Fruit fly (Drosophila melanogaster) whole organism, prepupa: ENCODE results near the gene CG34316.

Experiments used
- CG10669 ChIP-seq: fragments of 200-800 bp; sonication (Bioruptor generic); optimal IDR thresholded peaks from 3 replicates; lab custom pipeline; 2018; ENCODE audit warnings: missing biosample characterization, mild to moderate bottlenecking, missing genetic modification characterization, moderate library complexity
- CG11294 ChIP-seq: fragments of 200-800 bp; sonication (Bioruptor generic); IDR thresholded peaks from 2 replicates; pipeline ENCODE4 v1.3.6; 2022; ENCODE audit warnings: missing biosample characterization, missing genetic modification characterization
- CG11762 ChIP-seq: fragments of 200-800 bp; sonication (Bioruptor generic); optimal IDR thresholded peaks from 3 replicates; lab custom pipeline; 2016; ENCODE audit warnings: missing biosample characterization, missing genetic modification characterization; ENCODE audit not compliant: insufficient read depth
- CG11902 ChIP-seq: fragments of 200-800 bp; sonication (Bioruptor generic); optimal IDR thresholded peaks from 3 replicates; lab custom pipeline; 2016; ENCODE audit warnings: missing biosample characterization, missing genetic modification characterization
- CG16779 ChIP-seq: fragments of 200-800 bp; sonication (Bioruptor generic); optimal IDR thresholded peaks from 3 replicates; lab custom pipeline; 2017; ENCODE audit warnings: missing biosample characterization, mild to moderate bottlenecking, missing genetic modification characterization
- CG3032 ChIP-seq: fragments of 200-800 bp; optimal IDR thresholded peaks from 2 replicates; lab custom pipeline; 2019; ENCODE audit warnings: missing biosample characterization, mild to moderate bottlenecking, missing genetic modification characterization, moderate library complexity
- CG31627 ChIP-seq: fragments of 200-800 bp; sonication (Bioruptor generic); optimal IDR thresholded peaks from 3 replicates; lab custom pipeline; 2016; ENCODE audit warnings: missing biosample characterization, missing genetic modification characterization
- CG32006 ChIP-seq: fragments of 200-800 bp; sonication (Bioruptor generic); optimal IDR thresholded peaks from 3 replicates; lab custom pipeline; 2017; ENCODE audit warnings: missing biosample characterization, mild to moderate bottlenecking, missing genetic modification characterization
- CG34406 ChIP-seq: fragments of 200-800 bp; sonication (Bioruptor generic); optimal IDR thresholded peaks from 3 replicates; lab custom pipeline; 2016; ENCODE audit warnings: missing biosample characterization, missing genetic modification characterization
- CG3919 ChIP-seq: fragments of 200-800 bp; sonication (Bioruptor generic); optimal IDR thresholded peaks from 3 replicates; lab custom pipeline; 2016; ENCODE audit warnings: missing biosample characterization, missing genetic modification characterization
- CG4318 ChIP-seq: fragments of 200-800 bp; sonication (Bioruptor generic); optimal IDR thresholded peaks from 3 replicates; lab custom pipeline; 2017; ENCODE audit warnings: missing biosample characterization, mild to moderate bottlenecking, missing genetic modification characterization
- CG6163 ChIP-seq: fragments of 200-800 bp; sonication (Bioruptor generic); IDR thresholded peaks from 3 replicates; pipeline ENCODE4 v1.3.6; 2022; ENCODE audit warnings: missing biosample characterization, missing genetic modification characterization
- CG6276 ChIP-seq: fragments of 200-800 bp; sonication (Bioruptor generic); optimal IDR thresholded peaks from 2 replicates; lab custom pipeline; 2017; ENCODE audit warnings: missing biosample characterization, mild to moderate bottlenecking, missing genetic modification characterization
- CG6792 ChIP-seq: fragments of 200-800 bp; sonication (Bioruptor generic); optimal IDR thresholded peaks from 3 replicates; lab custom pipeline; 2016; ENCODE audit warnings: missing biosample characterization, missing genetic modification characterization
- CG6808 ChIP-seq: fragments of 200-800 bp; sonication (Bioruptor generic); optimal IDR thresholded peaks from 3 replicates; lab custom pipeline; 2017; ENCODE audit warnings: missing biosample characterization, missing genetic modification characterization, mild to moderate bottlenecking, moderate library complexity, missing genetic modification reagents
- CG7368 ChIP-seq: fragments of 200-800 bp; sonication (Bioruptor generic); optimal IDR thresholded peaks from 3 replicates; lab custom pipeline; 2016; ENCODE audit warnings: missing biosample characterization, missing genetic modification characterization
- CG8319 ChIP-seq: fragments of 200-800 bp; sonication (Bioruptor generic); optimal IDR thresholded peaks from 3 replicates; lab custom pipeline; 2016; ENCODE audit warnings: missing biosample characterization, missing genetic modification characterization
- CG8632 ChIP-seq: fragments of 200-800 bp; sonication (Bioruptor generic); optimal IDR thresholded peaks from 3 replicates; lab custom pipeline; 2016; ENCODE audit warnings: missing biosample characterization, missing genetic modification characterization
- CG9139 ChIP-seq: fragments of 200-800 bp; sonication (Bioruptor generic); optimal IDR thresholded peaks from 3 replicates; lab custom pipeline; 2017; ENCODE audit warnings: missing biosample characterization, mild to moderate bottlenecking, missing genetic modification characterization
- Ets21C ChIP-seq: fragments of 200-800 bp; sonication (Bioruptor generic); optimal IDR thresholded peaks from 3 replicates; lab custom pipeline; 2016; ENCODE audit warnings: missing biosample characterization, missing genetic modification characterization
- Gug ChIP-seq: fragments of 200-800 bp; sonication (Bioruptor generic); IDR thresholded peaks from 2 replicates; pipeline ENCODE4 v1.3.6; 2022; ENCODE audit warnings: missing biosample characterization, missing genetic modification characterization
- Hr38 ChIP-seq: sonication (Bioruptor generic); optimal IDR thresholded peaks from 2 replicates; lab custom pipeline; 2016; ENCODE audit warnings: missing biosample characterization, missing genetic modification characterization
- Hr39 ChIP-seq: fragments of 200-800 bp; sonication (Bioruptor generic); optimal IDR thresholded peaks from 2 replicates; lab custom pipeline; 2016; ENCODE audit warnings: missing biosample characterization, missing genetic modification characterization
- Hr4 ChIP-seq: fragments of 200-800 bp; sonication (Bioruptor generic); optimal IDR thresholded peaks from 3 replicates; lab custom pipeline; 2016; ENCODE audit warnings: missing biosample characterization, missing genetic modification characterization
- Lpt ChIP-seq: fragments of 200-800 bp; sonication (Bioruptor generic); optimal IDR thresholded peaks from 3 replicates; lab custom pipeline; 2016; ENCODE audit warnings: missing biosample characterization, missing genetic modification characterization
- Met ChIP-seq: fragments of 200-800 bp; sonication (Bioruptor generic); optimal IDR thresholded peaks from 3 replicates; lab custom pipeline; 2016; ENCODE audit warnings: missing biosample characterization, missing genetic modification characterization
- OdsH ChIP-seq: fragments of 200-800 bp; sonication (Bioruptor generic); optimal IDR thresholded peaks from 3 replicates; lab custom pipeline; 2016; ENCODE audit warnings: missing biosample characterization, missing genetic modification characterization
- Smox ChIP-seq: fragments of 200-800 bp; sonication (Bioruptor generic); optimal IDR thresholded peaks from 3 replicates; lab custom pipeline; 2016; ENCODE audit warnings: missing biosample characterization, missing genetic modification characterization
- Sox102F ChIP-seq: fragments of 200-800 bp; sonication (Bioruptor generic); optimal IDR thresholded peaks from 2 replicates; lab custom pipeline; 2016; ENCODE audit warnings: missing biosample characterization, mild to moderate bottlenecking, missing genetic modification characterization
- Sox14 ChIP-seq: fragments of 200-800 bp; sonication (Bioruptor generic); optimal IDR thresholded peaks from 3 replicates; lab custom pipeline; 2016; ENCODE audit warnings: missing biosample characterization, missing genetic modification characterization
- Sox15 ChIP-seq: fragments of 200-800 bp; sonication (Bioruptor generic); optimal IDR thresholded peaks from 3 replicates; lab custom pipeline; 2016; ENCODE audit warnings: missing biosample characterization, missing genetic modification characterization
- achi ChIP-seq: fragments of 200-800 bp; sonication (Bioruptor generic); optimal IDR thresholded peaks from 3 replicates; lab custom pipeline; 2016; ENCODE audit warnings: missing biosample characterization, missing genetic modification characterization
- acj6 ChIP-seq: fragments of 200-800 bp; sonication (Bioruptor generic); optimal IDR thresholded peaks from 3 replicates; lab custom pipeline; 2016; ENCODE audit warnings: missing biosample characterization, missing genetic modification characterization
- dsx ChIP-seq: fragments of 200-800 bp; optimal IDR thresholded peaks from 3 replicates; lab custom pipeline; 2019; ENCODE audit warnings: missing biosample characterization, mild to moderate bottlenecking, missing genetic modification characterization, moderate library complexity; ENCODE audit not compliant: poor library complexity, severe bottlenecking
- eg ChIP-seq: fragments of 200-800 bp; sonication (Bioruptor generic); IDR thresholded peaks from 3 replicates; pipeline ENCODE4 v1.3.6; 2022; ENCODE audit warnings: missing biosample characterization, missing genetic modification characterization
- esn ChIP-seq: fragments of 200-800 bp; sonication (Bioruptor generic); optimal IDR thresholded peaks from 2 replicates; lab custom pipeline; 2016; ENCODE audit warnings: missing biosample characterization, mild to moderate bottlenecking, missing genetic modification characterization, moderate library complexity
- fd85E ChIP-seq: fragments of 200-800 bp; sonication (Bioruptor generic); optimal IDR thresholded peaks from 3 replicates; lab custom pipeline; 2016; ENCODE audit warnings: missing biosample characterization, missing genetic modification characterization
- fkh ChIP-seq: fragments of 200-800 bp; sonication (Bioruptor generic); optimal IDR thresholded peaks from 3 replicates; lab custom pipeline; 2017; ENCODE audit warnings: missing biosample characterization, mild to moderate bottlenecking, missing genetic modification characterization, moderate library complexity
- lz ChIP-seq: fragments of 200-800 bp; sonication (Bioruptor generic); optimal IDR thresholded peaks from 3 replicates; lab custom pipeline; 2016; ENCODE audit warnings: missing biosample characterization, missing genetic modification characterization
- net ChIP-seq: fragments of 200-800 bp; sonication (Bioruptor generic); optimal IDR thresholded peaks from 3 replicates; lab custom pipeline; 2016; ENCODE audit warnings: missing biosample characterization, missing genetic modification characterization
- salr ChIP-seq, 2 experiments: fragments of 200-800 bp; sonication (Bioruptor generic); optimal IDR thresholded peaks; 3 replicates each; lab custom pipeline; 2016 to 2018; ENCODE audit warnings: missing biosample characterization in 2 of 2, missing genetic modification characterization in 2 of 2, mild to moderate bottlenecking in 1 of 2
- spab ChIP-seq: fragments of 200-800 bp; sonication (Bioruptor generic); optimal IDR thresholded peaks from 2 replicates; lab custom pipeline; 2017; ENCODE audit warnings: missing biosample characterization, mild to moderate bottlenecking, missing genetic modification characterization, missing genetic modification reagents
- ss ChIP-seq, 2 experiments: fragments of 200-800 bp; sonication (Bioruptor generic); optimal IDR thresholded peaks; 2 replicates in 1 of 2; 3 replicates in 1 of 2; lab custom pipeline; 2017 to 2018; ENCODE audit warnings: mild to moderate bottlenecking in 2 of 2, missing biosample characterization in 2 of 2, missing genetic modification characterization in 2 of 2, moderate library complexity in 1 of 2
- topi ChIP-seq: fragments of 200-800 bp; sonication (Bioruptor generic); optimal IDR thresholded peaks from 3 replicates; lab custom pipeline; 2016; ENCODE audit warnings: missing biosample characterization, missing genetic modification characterization
- vri ChIP-seq: fragments of 200-800 bp; sonication (Bioruptor generic); optimal IDR thresholded peaks from 3 replicates; lab custom pipeline; 2016; ENCODE audit warnings: missing biosample characterization, mild to moderate bottlenecking, missing genetic modification characterization

The CG34316 gene

dm6 chr3R:15265406-15266040, 35.1 kb downstream of the CG34316 start, which contains the start of gene ATPsynO:
ATPsynO (plus strand) TSS chr3R:15265591.
- TF ChIP-seq CG32006 (GFP tag; lab: Kevin White, UChicago) = no peak
- TF ChIP-seq Sox102F = no peak
- peak; percentile 16 for TF ChIP-seq esn
- TF ChIP-seq CG3032 = peak; percentile 35
- TF ChIP-seq CG6276 (GFP tag; lab: Kevin White, UChicago) = no peak
- TF ChIP-seq CG11294 (GFP tag; lab: Robert Waterston, UW) = no peak
- TF ChIP-seq CG4318 (GFP tag; lab: Kevin White, UChicago) = no peak
- TF ChIP-seq vri (GFP tag; lab: Kevin White, UChicago) = peak; percentile 93
- no peak for TF ChIP-seq CG7368 (GFP tag; lab: Kevin White, UChicago)
- no peak for TF ChIP-seq Smox (GFP tag; lab: Kevin White, UChicago)

DNA sequence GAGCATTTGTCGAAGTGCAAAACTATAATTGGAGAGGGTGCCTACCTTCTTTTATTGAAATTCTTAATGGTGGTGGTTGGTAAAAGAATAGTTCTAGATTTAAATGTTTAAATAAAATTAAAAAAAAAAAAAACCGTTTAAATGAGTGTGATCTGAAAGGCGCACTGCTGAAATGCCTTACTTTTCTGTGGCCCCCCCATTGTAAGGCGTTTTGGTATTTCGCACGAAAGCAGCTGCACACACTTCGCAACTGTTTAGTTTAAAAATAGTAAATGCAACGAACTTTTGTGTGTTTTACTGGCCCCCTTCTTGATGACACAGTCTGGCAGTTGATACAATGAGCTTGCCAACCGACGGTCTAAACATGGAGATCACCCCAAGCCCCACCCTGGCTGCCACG, 38.0 kb downstream of the CG34316 start, which contains the start of the genes CG14864 and Zip88E:
Gene CG14864 (minus strand): TSS at position 113 of the 400 bp plus-strand sequence.
Gene Zip88E (plus strand): TSS at position 237 of the 400 bp plus-strand sequence.
- TF ChIP-seq Hr39 = no peak
- no peak for TF ChIP-seq fkh (GFP tag; lab: Kevin White, UChicago)
- no peak for TF ChIP-seq CG16779
- TF ChIP-seq CG32006 (GFP tag; lab: Kevin White, UChicago) = no peak
- TF ChIP-seq Lpt (GFP tag; lab: Kevin White, UChicago) = no peak
- no peak for TF ChIP-seq CG6792
- TF ChIP-seq esn = no peak
- TF ChIP-seq CG6808 (GFP tag; lab: Kevin White, UChicago) = no peak
- TF ChIP-seq eg (GFP tag; lab: Robert Waterston, UW) = no peak
- TF ChIP-seq Met (GFP tag; lab: Kevin White, UChicago) = no peak
- no peak for TF ChIP-seq Ets21C (GFP tag; lab: Kevin White, UChicago)
- no peak for TF ChIP-seq CG11294 (GFP tag; lab: Robert Waterston, UW)
- TF ChIP-seq CG9139 (GFP tag; lab: Kevin White, UChicago) = no peak
- TF ChIP-seq CG11902 (GFP tag; lab: Kevin White, UChicago) = no peak

DNA sequence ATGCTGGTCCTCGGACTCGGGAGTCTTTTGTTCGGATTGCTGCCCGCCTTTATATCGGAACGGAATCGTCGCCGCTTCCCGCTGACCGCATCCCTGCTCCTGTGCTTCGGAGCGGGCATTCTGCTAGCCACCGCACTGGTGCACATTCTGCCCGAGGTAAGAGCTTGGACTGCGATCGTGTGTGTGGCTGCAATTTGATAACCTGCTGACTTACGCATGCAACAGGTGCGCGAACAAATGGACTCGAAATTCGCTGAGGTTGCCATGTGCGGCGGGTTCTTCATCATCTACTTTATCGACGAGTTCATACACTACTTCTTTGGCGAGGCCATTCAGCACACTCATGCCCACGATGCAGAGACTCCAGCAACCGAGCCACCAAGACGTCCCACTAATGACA, 38.5 kb downstream of the CG34316 start:
- TF ChIP-seq CG8632 (GFP tag; lab: Kevin White, UChicago) = no peak
- TF ChIP-seq CG4318 (GFP tag; lab: Kevin White, UChicago) = no peak
- no peak for TF ChIP-seq CG10669 (GFP tag; lab: Kevin White, UChicago)
- no peak for TF ChIP-seq fkh (GFP tag; lab: Kevin White, UChicago)
- no peak for TF ChIP-seq spab (GFP tag; lab: Kevin White, UChicago)
- TF ChIP-seq Hr39 = no peak
- no peak for TF ChIP-seq Sox14
- no peak for TF ChIP-seq OdsH
- TF ChIP-seq CG34406 (GFP tag; lab: Kevin White, UChicago) = no peak
- TF ChIP-seq fd85E (GFP tag; lab: Kevin White, UChicago) = no peak
- no peak for TF ChIP-seq net (GFP tag; lab: Kevin White, UChicago)
- no peak for TF ChIP-seq CG6163 (GFP tag; lab: Robert Waterston, UW)
- TF ChIP-seq Met (GFP tag; lab: Kevin White, UChicago) = no peak
- no peak for TF ChIP-seq CG11762 (GFP tag; lab: Kevin White, UChicago)
- no peak for TF ChIP-seq achi
- TF ChIP-seq CG11294 (GFP tag; lab: Robert Waterston, UW) = no peak
- no peak for TF ChIP-seq Hr4 (GFP tag; lab: Kevin White, UChicago)
- no peak for TF ChIP-seq topi (GFP tag; lab: Kevin White, UChicago)
- no peak for TF ChIP-seq esn
- no peak for TF ChIP-seq CG31627 (GFP tag; lab: Kevin White, UChicago)

DNA sequence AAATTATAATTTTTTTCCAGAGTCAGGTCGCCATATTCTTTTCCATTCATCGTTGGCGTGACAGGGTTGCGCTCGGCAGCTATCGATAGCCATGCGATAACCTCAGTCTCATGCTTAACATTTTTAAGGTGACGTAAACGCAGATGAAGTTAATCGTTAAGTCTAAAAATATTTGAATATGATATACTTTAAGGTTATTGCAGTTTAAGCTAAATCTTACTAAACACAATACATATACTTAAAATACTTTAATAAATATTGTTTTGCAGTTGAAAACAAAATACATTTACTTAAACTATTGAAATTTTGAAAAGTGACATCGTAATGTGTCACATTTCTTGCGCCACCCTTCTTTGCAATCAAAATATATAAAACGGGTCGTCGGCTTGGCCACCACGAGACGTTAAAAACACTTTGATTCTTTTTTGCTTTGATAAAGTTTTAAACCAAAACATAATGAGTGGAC, 44.8 kb downstream of the CG34316 start, which contains the start of the genes Cp190 and CG4338:
Gene Cp190 (minus strand): TSS at position 84 of the 466 bp plus-strand sequence.
Gene CG4338 (plus strand): TSS at position 365 of the 466 bp plus-strand sequence.
- TF ChIP-seq acj6 = peak; percentile 97
- peak; percentile 97 for TF ChIP-seq CG8632 (GFP tag; lab: Kevin White, UChicago)
- peak; percentile 97 for TF ChIP-seq CG34406 (GFP tag; lab: Kevin White, UChicago)
- TF ChIP-seq lz = peak; percentile 97
- no peak for TF ChIP-seq Hr38 (GFP tag; lab: Kevin White, UChicago)
- peak; percentile 98 for TF ChIP-seq CG10669 (GFP tag; lab: Kevin White, UChicago)
- peak; percentile 28 to 92 for TF ChIP-seq salr (GFP tag; optimal IDR thresholded peaks at IDR 0.05; lab: Kevin White, UChicago)
- peak; percentile 96 for TF ChIP-seq Sox15 (GFP tag; lab: Kevin White, UChicago)
- TF ChIP-seq dsx (GFP tag; lab: Kevin White, UChicago) = peak; percentile 97
- TF ChIP-seq Gug = peak; percentile 94
- TF ChIP-seq Met (GFP tag; lab: Kevin White, UChicago) = peak; percentile 96
- TF ChIP-seq CG16779 = no peak
- TF ChIP-seq CG3919 = peak; percentile 98
- peak; percentile 95 for TF ChIP-seq CG8319 (GFP tag; lab: Kevin White, UChicago)
- peak in 1 of 2 experiments; percentile 97 for TF ChIP-seq ss (GFP tag; optimal IDR thresholded peaks at IDR 0.05; lab: Kevin White, UChicago)
